Fruit fly (Drosophila melanogaster): ENCODE measurements around the gene CG6830.

DNA sequence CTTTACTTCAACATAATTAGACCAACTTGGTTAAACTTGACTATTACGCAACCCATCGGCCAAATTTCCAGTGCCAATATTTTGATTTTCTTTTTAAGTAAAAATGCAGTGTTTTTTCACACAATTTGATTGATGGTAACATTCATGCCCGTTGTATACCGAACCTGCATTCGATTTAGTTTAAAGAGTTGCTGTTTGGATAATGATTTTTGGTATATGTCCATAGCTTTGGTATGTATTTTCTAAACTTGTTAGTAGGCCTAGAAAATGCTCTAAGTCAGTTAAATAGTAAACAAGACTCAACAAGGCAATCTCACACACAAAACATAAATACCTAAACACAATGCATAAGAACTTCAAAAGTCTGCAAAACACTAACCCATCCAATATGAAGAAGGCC is 19.6 kb upstream of the CG6830 start, which contains the start of gene I-t:
- no peak for TF ChIP-seq CG8478 (optimal IDR thresholded peaks at IDR 0.05)
- TF ChIP-seq CTCF (optimal IDR thresholded peaks at IDR 0.05): no peak
